Fruit fly (Drosophila melanogaster) whole organism, prepupa: ENCODE results near the gene CG6712.

Experiments
- CG11902 ChIP-seq: fragments of 200-800 bp; sonication (Bioruptor generic); optimal IDR thresholded peaks from 3 replicates; lab custom pipeline; 2016; ENCODE audit warnings: missing biosample characterization, missing genetic modification characterization
- CG15336 ChIP-seq: fragments of 200-800 bp; sonication (Bioruptor generic); IDR thresholded peaks from 2 replicates; pipeline ENCODE4 v1.3.6; 2022; ENCODE audit warnings: missing biosample characterization, missing genetic modification characterization
- CG3032 ChIP-seq: fragments of 200-800 bp; optimal IDR thresholded peaks from 2 replicates; lab custom pipeline; 2019; ENCODE audit warnings: missing biosample characterization, mild to moderate bottlenecking, missing genetic modification characterization, moderate library complexity
- CG32006 ChIP-seq: fragments of 200-800 bp; sonication (Bioruptor generic); optimal IDR thresholded peaks from 3 replicates; lab custom pipeline; 2017; ENCODE audit warnings: missing biosample characterization, mild to moderate bottlenecking, missing genetic modification characterization
- CG34406 ChIP-seq: fragments of 200-800 bp; sonication (Bioruptor generic); optimal IDR thresholded peaks from 3 replicates; lab custom pipeline; 2016; ENCODE audit warnings: missing biosample characterization, missing genetic modification characterization
- CG3919 ChIP-seq: fragments of 200-800 bp; sonication (Bioruptor generic); optimal IDR thresholded peaks from 3 replicates; lab custom pipeline; 2016; ENCODE audit warnings: missing biosample characterization, missing genetic modification characterization
- CG6163 ChIP-seq: fragments of 200-800 bp; sonication (Bioruptor generic); IDR thresholded peaks from 3 replicates; pipeline ENCODE4 v1.3.6; 2022; ENCODE audit warnings: missing biosample characterization, missing genetic modification characterization
- CG6276 ChIP-seq: fragments of 200-800 bp; sonication (Bioruptor generic); optimal IDR thresholded peaks from 2 replicates; lab custom pipeline; 2017; ENCODE audit warnings: missing biosample characterization, mild to moderate bottlenecking, missing genetic modification characterization
- CG7368 ChIP-seq: fragments of 200-800 bp; sonication (Bioruptor generic); optimal IDR thresholded peaks from 3 replicates; lab custom pipeline; 2016; ENCODE audit warnings: missing biosample characterization, missing genetic modification characterization
- CG8119 ChIP-seq: fragments of 200-800 bp; sonication (Bioruptor generic); IDR thresholded peaks from 3 replicates; pipeline ENCODE4 v1.3.6; 2022; ENCODE audit warnings: missing biosample characterization, missing genetic modification characterization
- CG8319 ChIP-seq: fragments of 200-800 bp; sonication (Bioruptor generic); optimal IDR thresholded peaks from 3 replicates; lab custom pipeline; 2016; ENCODE audit warnings: missing biosample characterization, missing genetic modification characterization
- CG8632 ChIP-seq: fragments of 200-800 bp; sonication (Bioruptor generic); optimal IDR thresholded peaks from 3 replicates; lab custom pipeline; 2016; ENCODE audit warnings: missing biosample characterization, missing genetic modification characterization
- CG9139 ChIP-seq: fragments of 200-800 bp; sonication (Bioruptor generic); optimal IDR thresholded peaks from 3 replicates; lab custom pipeline; 2017; ENCODE audit warnings: missing biosample characterization, mild to moderate bottlenecking, missing genetic modification characterization
- Eip78C ChIP-seq: fragments of 200-800 bp; sonication (Bioruptor generic); peaks from one replicate; lab custom pipeline; 2016; ENCODE audit warnings: missing biosample characterization, missing genetic modification characterization
- Ets21C ChIP-seq: fragments of 200-800 bp; sonication (Bioruptor generic); optimal IDR thresholded peaks from 3 replicates; lab custom pipeline; 2016; ENCODE audit warnings: missing biosample characterization, missing genetic modification characterization
- Gug ChIP-seq: fragments of 200-800 bp; sonication (Bioruptor generic); IDR thresholded peaks from 2 replicates; pipeline ENCODE4 v1.3.6; 2022; ENCODE audit warnings: missing biosample characterization, missing genetic modification characterization
- Hr38 ChIP-seq: sonication (Bioruptor generic); optimal IDR thresholded peaks from 2 replicates; lab custom pipeline; 2016; ENCODE audit warnings: missing biosample characterization, missing genetic modification characterization
- Hr39 ChIP-seq: fragments of 200-800 bp; sonication (Bioruptor generic); optimal IDR thresholded peaks from 2 replicates; lab custom pipeline; 2016; ENCODE audit warnings: missing biosample characterization, missing genetic modification characterization
- Hr4 ChIP-seq: fragments of 200-800 bp; sonication (Bioruptor generic); optimal IDR thresholded peaks from 3 replicates; lab custom pipeline; 2016; ENCODE audit warnings: missing biosample characterization, missing genetic modification characterization
- Lpt ChIP-seq: fragments of 200-800 bp; sonication (Bioruptor generic); optimal IDR thresholded peaks from 3 replicates; lab custom pipeline; 2016; ENCODE audit warnings: missing biosample characterization, missing genetic modification characterization
- Met ChIP-seq: fragments of 200-800 bp; sonication (Bioruptor generic); optimal IDR thresholded peaks from 3 replicates; lab custom pipeline; 2016; ENCODE audit warnings: missing biosample characterization, missing genetic modification characterization
- Sox102F ChIP-seq: fragments of 200-800 bp; sonication (Bioruptor generic); optimal IDR thresholded peaks from 2 replicates; lab custom pipeline; 2016; ENCODE audit warnings: missing biosample characterization, mild to moderate bottlenecking, missing genetic modification characterization
- Sox14 ChIP-seq: fragments of 200-800 bp; sonication (Bioruptor generic); optimal IDR thresholded peaks from 3 replicates; lab custom pipeline; 2016; ENCODE audit warnings: missing biosample characterization, missing genetic modification characterization
- achi ChIP-seq: fragments of 200-800 bp; sonication (Bioruptor generic); optimal IDR thresholded peaks from 3 replicates; lab custom pipeline; 2016; ENCODE audit warnings: missing biosample characterization, missing genetic modification characterization
- cyc ChIP-seq: fragments of 200-800 bp; sonication (Bioruptor generic); optimal IDR thresholded peaks from 3 replicates; lab custom pipeline; 2016; ENCODE audit warnings: missing biosample characterization, missing genetic modification characterization
- dac ChIP-seq: fragments of 200-800 bp; sonication (Bioruptor generic); optimal IDR thresholded peaks from 2 replicates; lab custom pipeline; 2017; ENCODE audit warnings: missing biosample characterization, mild to moderate bottlenecking, missing genetic modification characterization
- eg ChIP-seq: fragments of 200-800 bp; sonication (Bioruptor generic); IDR thresholded peaks from 3 replicates; pipeline ENCODE4 v1.3.6; 2022; ENCODE audit warnings: missing biosample characterization, missing genetic modification characterization
- esn ChIP-seq: fragments of 200-800 bp; sonication (Bioruptor generic); optimal IDR thresholded peaks from 2 replicates; lab custom pipeline; 2016; ENCODE audit warnings: missing biosample characterization, mild to moderate bottlenecking, missing genetic modification characterization, moderate library complexity
- fd85E ChIP-seq: fragments of 200-800 bp; sonication (Bioruptor generic); optimal IDR thresholded peaks from 3 replicates; lab custom pipeline; 2016; ENCODE audit warnings: missing biosample characterization, missing genetic modification characterization
- fkh ChIP-seq: fragments of 200-800 bp; sonication (Bioruptor generic); optimal IDR thresholded peaks from 3 replicates; lab custom pipeline; 2017; ENCODE audit warnings: missing biosample characterization, mild to moderate bottlenecking, missing genetic modification characterization, moderate library complexity
- lz ChIP-seq: fragments of 200-800 bp; sonication (Bioruptor generic); optimal IDR thresholded peaks from 3 replicates; lab custom pipeline; 2016; ENCODE audit warnings: missing biosample characterization, missing genetic modification characterization
- net ChIP-seq: fragments of 200-800 bp; sonication (Bioruptor generic); optimal IDR thresholded peaks from 3 replicates; lab custom pipeline; 2016; ENCODE audit warnings: missing biosample characterization, missing genetic modification characterization
- ss ChIP-seq, 2 experiments: fragments of 200-800 bp; sonication (Bioruptor generic); optimal IDR thresholded peaks; 2 replicates in 1 of 2; 3 replicates in 1 of 2; lab custom pipeline; 2017 to 2018; ENCODE audit warnings: mild to moderate bottlenecking in 2 of 2, missing biosample characterization in 2 of 2, missing genetic modification characterization in 2 of 2, moderate library complexity in 1 of 2
- svp ChIP-seq: fragments of 200-800 bp; sonication (Bioruptor generic); peaks from one replicate; lab custom pipeline; 2016; ENCODE audit warnings: missing biosample characterization, missing genetic modification characterization

Gene CG6712

dm6 chr2L:12096396-12096813 lies at the start of gene CG6712, which contains the start of gene Mt2:
Gene CG6712, minus strand, starts transcription at chr2L:12096511.
Gene Mt2, plus strand, starts transcription at chr2L:12096525.
- TF ChIP-seq CG7368 (GFP tag; lab: Kevin White, UChicago) (no peak), net (GFP tag; lab: Kevin White, UChicago) (no peak), Eip78C (GFP tag; lab: Kevin White, UChicago) (peak; percentile 60), esn (GFP tag; lab: Kevin White, UChicago) (peak; percentile 21), achi (GFP tag; lab: Kevin White, UChicago) (no peak), CG8632 (GFP tag; lab: Kevin White, UChicago) (no peak), fkh (peak; percentile 28), Gug (no peak), CG8119 (GFP tag; lab: Robert Waterston, UW) (no peak), Hr39 (GFP tag; lab: Kevin White, UChicago) (no peak), Sox14 (GFP tag; lab: Kevin White, UChicago) (no peak), CG3032 (tag; lab: Kevin White, UChicago) (no peak), Met (GFP tag; lab: Kevin White, UChicago) (no peak), cyc (GFP tag; lab: Kevin White, UChicago) (no peak), fd85E (GFP tag; lab: Kevin White, UChicago) (no peak), CG15336 (GFP tag; lab: Robert Waterston, UW) (no peak), CG6163 (GFP tag; lab: Robert Waterston, UW) (no peak), svp (no peak), CG9139 (GFP tag; lab: Kevin White, UChicago) (no peak), Hr4 (GFP tag; lab: Kevin White, UChicago) (no peak), lz (GFP tag; lab: Kevin White, UChicago) (peak; percentile 5), CG6276 (no peak), CG34406 (GFP tag; lab: Kevin White, UChicago) (no peak), CG32006 (GFP tag; lab: Kevin White, UChicago) (no peak)

DNA sequence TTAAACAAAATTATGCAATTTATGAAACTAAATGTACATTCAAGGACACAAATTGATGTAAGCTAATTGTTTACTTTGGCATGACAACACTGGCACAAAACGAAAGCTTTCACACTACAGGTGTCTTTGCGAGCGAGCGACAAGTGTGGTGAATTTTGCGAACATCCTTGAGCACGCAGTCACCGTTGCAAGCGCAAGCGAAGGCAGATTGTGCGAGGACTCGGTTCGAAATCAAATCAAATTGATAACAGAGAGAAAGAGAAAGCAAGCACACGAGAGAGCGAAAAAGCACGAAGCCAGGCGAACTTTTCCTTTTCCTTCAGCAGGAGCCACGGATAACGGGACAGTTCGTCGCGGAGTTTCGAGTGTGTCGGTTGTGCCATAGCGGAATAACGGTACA lies 46.1 kb upstream of the CG6712 start, which contains the start of gene CG31760:
Gene CG31760 (plus strand): TSS at position 342 of the 400 bp plus-strand sequence.
- TF ChIP-seq Hr38 = no peak
- no peak for TF ChIP-seq CG34406 (GFP tag; lab: Kevin White, UChicago)
- no peak for TF ChIP-seq ss (GFP tag; optimal IDR thresholded peaks at IDR 0.05; lab: Kevin White, UChicago)
- no peak for TF ChIP-seq CG8119 (GFP tag; lab: Robert Waterston, UW)
- TF ChIP-seq CG3919 = no peak
- TF ChIP-seq eg (GFP tag; lab: Robert Waterston, UW) = no peak

- TF ChIP-seq Hr4 (GFP tag; lab: Kevin White, UChicago) = no peak
- TF ChIP-seq achi (GFP tag; lab: Kevin White, UChicago) = no peak
- no peak for TF ChIP-seq CG15336 (GFP tag; lab: Robert Waterston, UW)
- no peak for TF ChIP-seq CG6163 (GFP tag; lab: Robert Waterston, UW)
- TF ChIP-seq CG11902 = no peak
- TF ChIP-seq CG6276 = no peak
- no peak for TF ChIP-seq Sox102F
- no peak for TF ChIP-seq net (GFP tag; lab: Kevin White, UChicago)
- no peak for TF ChIP-seq esn (GFP tag; lab: Kevin White, UChicago)
These were observed 41.4 kb upstream of the CG6712 start, which contains the start of gene Gr33a for dm6 chr2L:12137708-12138107. Gene Gr33a, plus strand, starts transcription at chr2L:12138008.

dm6 chr2L:12134125-12134378 lies 37.7 kb upstream of the CG6712 start:
- TF ChIP-seq Lpt (GFP tag; lab: Kevin White, UChicago) = no peak
- TF ChIP-seq Ets21C (GFP tag; lab: Kevin White, UChicago) = no peak
- TF ChIP-seq CG8319 (GFP tag; lab: Kevin White, UChicago) = no peak
- no peak for TF ChIP-seq CG8632 (GFP tag; lab: Kevin White, UChicago)
- no peak for TF ChIP-seq dac (GFP tag; lab: Kevin White, UChicago)
- no peak for TF ChIP-seq CG6163 (GFP tag; lab: Robert Waterston, UW)
- TF ChIP-seq, all 60 proteins: peak for 0
